Worm (Caenorhabditis elegans) whole organism, L2 larva: Measurements from ENCODE around the gene col-36.

Source experiments
- F13H6.1 ChIP-seq: sonication (generic microtip); optimal IDR thresholded peaks from 2 replicates; lab custom pipeline; 2016; ENCODE audit warnings: missing genetic modification characterization, missing compliant biosample characterization
- ZK546.5 ChIP-seq: sonication (generic microtip); optimal IDR thresholded peaks from 2 replicates; lab custom pipeline; 2017; ENCODE audit warnings: missing biosample characterization, missing genetic modification characterization
- aly-2 ChIP-seq: fragments of 150-350 bp; optimal IDR thresholded peaks from 2 replicates; lab custom pipeline; 2014; ENCODE audit warnings: missing biosample characterization, missing genetic modification characterization
- egl-27 ChIP-seq: sonication (generic microtip); optimal IDR thresholded peaks from 3 replicates; lab custom pipeline; 2017; ENCODE audit warnings: missing biosample characterization, missing genetic modification reagents, missing genetic modification characterization
- elt-3 ChIP-seq: sonication (generic microtip); optimal IDR thresholded peaks from 2 replicates; lab custom pipeline; 2017; ENCODE audit warnings: missing biosample characterization, missing genetic modification characterization
- fos-1 ChIP-seq: fragments of 150-350 bp; optimal IDR thresholded peaks from 2 replicates; lab custom pipeline; 2014; ENCODE audit warnings: missing biosample characterization, missing genetic modification characterization
- nhr-10 ChIP-seq: sonication (generic microtip); optimal IDR thresholded peaks from 2 replicates; lab custom pipeline; 2017; ENCODE audit warnings: missing biosample characterization, missing genetic modification characterization
- nhr-25 ChIP-seq: fragments of 150-350 bp; sonication (generic microtip); optimal IDR thresholded peaks from 3 replicates; lab custom pipeline; 2014; ENCODE audit warnings: missing biosample characterization, missing genetic modification characterization
- nhr-6 ChIP-seq: fragments of 150-350 bp; optimal IDR thresholded peaks from 2 replicates; lab custom pipeline; 2014; ENCODE audit warnings: missing biosample characterization, missing genetic modification characterization
- nhr-77 ChIP-seq: fragments of 150-350 bp; optimal IDR thresholded peaks from 2 replicates; lab custom pipeline; 2014; ENCODE audit warnings: missing biosample characterization, missing genetic modification characterization
- peb-1 ChIP-seq: fragments of 150-350 bp; optimal IDR thresholded peaks from 2 replicates; lab custom pipeline; 2014; ENCODE audit warnings: missing biosample characterization, missing genetic modification characterization
- unc-39 ChIP-seq: fragments of 150-350 bp; optimal IDR thresholded peaks from 2 replicates; lab custom pipeline; 2014; ENCODE audit warnings: missing biosample characterization, missing genetic modification characterization
- unc-55 ChIP-seq: fragments of 150-350 bp; sonication (generic microtip); optimal IDR thresholded peaks from 3 replicates; lab custom pipeline; 2014; ENCODE audit warnings: missing biosample characterization, missing genetic modification reagents, missing genetic modification characterization

Gene col-36

ce11 chrII:7119525-7119924 lies 49.1 kb downstream of the col-36 start:
- TF ChIP-seq aly-2 (tag; lab: Kevin White, UChicago), result no peak
- no peak for TF ChIP-seq nhr-77
- TF ChIP-seq nhr-10 (tag; lab: Kevin White, UChicago), result no peak
- no peak for TF ChIP-seq egl-27 (tag; lab: Kevin White, UChicago)
- TF ChIP-seq unc-39 (tag; lab: Kevin White, UChicago), result no peak
- TF ChIP-seq elt-3, result no peak
- TF ChIP-seq nhr-25 (tag; lab: Kevin White, UChicago), result no peak
- TF ChIP-seq nhr-6, result no peak
- TF ChIP-seq peb-1 (tag; lab: Kevin White, UChicago), result no peak
- TF ChIP-seq ZK546.5, result no peak
- no peak for TF ChIP-seq F13H6.1
- no peak for TF ChIP-seq fos-1 (tag; lab: Kevin White, UChicago)
- no peak for TF ChIP-seq unc-55 (GFP tag; lab: Kevin White, UChicago)
